Worm (Caenorhabditis elegans): ENCODE results near the gene rpb-4.
"Not testable (repeated sequence)": the region's sequence is repeated elsewhere in the genome, so short reads cannot be mapped to it uniquely, and the experiment has no call there.

The rpb-4 gene

ce11 chrII:7370195-7370594 lies 4.1 kb upstream of the rpb-4 start, which contains the start of gene F43E2.11:
Gene F43E2.11 (minus strand): TSS chrII:7370295.
- TF ChIP-seq ref-1 (GFP tag; conservative IDR thresholded peaks at IDR 0.05); tab-1 (GFP tag; IDR thresholded peaks at IDR 0.05); T22C8.4 (GFP tag; IDR thresholded peaks at IDR 0.05): not testable (repeated sequence)

- TF ChIP-seq T22C8.4 (GFP tag; IDR thresholded peaks at IDR 0.05) (no peak), flt-1 (GFP tag; IDR thresholded peaks at IDR 0.05) (no peak), cog-1 (tag; optimal IDR thresholded peaks at IDR 0.05) (no peak), tab-1 (GFP tag; IDR thresholded peaks at IDR 0.05) (no peak), ztf-29 (GFP tag; IDR thresholded peaks at IDR 0.05) (no peak), ref-1 (GFP tag; conservative IDR thresholded peaks at IDR 0.05) (no peak), klf-2 (GFP tag; conservative IDR thresholded peaks at IDR 0.05) (no peak), med-1 (GFP tag; optimal IDR thresholded peaks at IDR 0.05; ENCODE audit: insufficient read depth) (no peak), ztf-23 (GFP tag; IDR thresholded peaks at IDR 0.05) (no peak)
Measured at ce11 chrII:7374980-7375379, 685 bp downstream of the rpb-4 start, which contains the start of gene F43E2.1. Gene F43E2.1 (plus strand): TSS chrII:7375280.

- TF ChIP-seq ztf-29 (GFP tag; IDR thresholded peaks at IDR 0.05) (no peak), ztf-23 (GFP tag; IDR thresholded peaks at IDR 0.05) (no peak), klf-2 (GFP tag; conservative IDR thresholded peaks at IDR 0.05) (no peak)
Measured at ce11 chrII:7379021-7379420, 4.7 kb downstream of the rpb-4 start, which contains the start of gene C07D10.6. Gene C07D10.6 (plus strand): TSS chrII:7379321.

- TF ChIP-seq tab-1 (GFP tag; IDR thresholded peaks at IDR 0.05) = no peak
Measured at ce11 chrII:7381142-7381611, 6.9 kb downstream of the rpb-4 start, which contains the start of gene C07D10.5. Gene C07D10.5 (plus strand): TSS chrII:7381561.

ce11 chrII:7381947-7382346 lies 7.7 kb downstream of the rpb-4 start:
- TF ChIP-seq ztf-23 (GFP tag; IDR thresholded peaks at IDR 0.05) = no peak
- no peak for TF ChIP-seq T22C8.4 (GFP tag; IDR thresholded peaks at IDR 0.05)
- no peak for TF ChIP-seq tab-1 (GFP tag; IDR thresholded peaks at IDR 0.05)
- TF ChIP-seq ztf-29 (GFP tag; IDR thresholded peaks at IDR 0.05) = no peak
- TF ChIP-seq cog-1 (tag; optimal IDR thresholded peaks at IDR 0.05) = no peak
- no peak for TF ChIP-seq klf-2 (GFP tag; conservative IDR thresholded peaks at IDR 0.05)
- no peak for TF ChIP-seq med-1 (GFP tag; optimal IDR thresholded peaks at IDR 0.05; ENCODE audit: insufficient read depth)
- no peak for TF ChIP-seq ref-1 (GFP tag; conservative IDR thresholded peaks at IDR 0.05)
- no peak for TF ChIP-seq flt-1 (GFP tag; IDR thresholded peaks at IDR 0.05)

ce11 chrII:7385442-7385841 lies 11.1 kb downstream of the rpb-4 start, which contains the start of gene sre-3:
Gene sre-3 (plus strand): TSS chrII:7385742.
- no peak for TF ChIP-seq T22C8.4 (GFP tag; IDR thresholded peaks at IDR 0.05)

ce11 chrII:7390335-7390734 lies 16.0 kb downstream of the rpb-4 start:
- TF ChIP-seq ref-1 (GFP tag; conservative IDR thresholded peaks at IDR 0.05) (no peak), flt-1 (GFP tag; IDR thresholded peaks at IDR 0.05) (no peak), med-1 (GFP tag; optimal IDR thresholded peaks at IDR 0.05; ENCODE audit: insufficient read depth) (no peak), klf-2 (GFP tag; conservative IDR thresholded peaks at IDR 0.05) (no peak), ztf-23 (GFP tag; IDR thresholded peaks at IDR 0.05) (no peak), cog-1 (tag; optimal IDR thresholded peaks at IDR 0.05) (no peak), T22C8.4 (GFP tag; IDR thresholded peaks at IDR 0.05) (no peak), tab-1 (GFP tag; IDR thresholded peaks at IDR 0.05) (no peak), ztf-29 (GFP tag; IDR thresholded peaks at IDR 0.05) (no peak)

- TF ChIP-seq ztf-23 (GFP tag; IDR thresholded peaks at IDR 0.05) (no peak), ref-1 (GFP tag; conservative IDR thresholded peaks at IDR 0.05) (no peak), flt-1 (GFP tag; IDR thresholded peaks at IDR 0.05) (no peak), med-1 (GFP tag; optimal IDR thresholded peaks at IDR 0.05; ENCODE audit: insufficient read depth) (no peak), ztf-29 (GFP tag; IDR thresholded peaks at IDR 0.05) (no peak), tab-1 (GFP tag; IDR thresholded peaks at IDR 0.05) (no peak), klf-2 (GFP tag; conservative IDR thresholded peaks at IDR 0.05) (no peak), cog-1 (tag; optimal IDR thresholded peaks at IDR 0.05) (no peak), T22C8.4 (GFP tag; IDR thresholded peaks at IDR 0.05) (no peak)
Measured at ce11 chrII:7392052-7392694, 17.9 kb downstream of the rpb-4 start.

ce11 chrII:7393393-7393792 lies 19.1 kb downstream of the rpb-4 start:
- TF ChIP-seq med-1 (GFP tag; optimal IDR thresholded peaks at IDR 0.05; ENCODE audit: insufficient read depth) (no peak), ref-1 (GFP tag; conservative IDR thresholded peaks at IDR 0.05) (no peak), ztf-23 (GFP tag; IDR thresholded peaks at IDR 0.05) (no peak), T22C8.4 (GFP tag; IDR thresholded peaks at IDR 0.05) (no peak), tab-1 (GFP tag; IDR thresholded peaks at IDR 0.05) (no peak), ztf-29 (GFP tag; IDR thresholded peaks at IDR 0.05) (no peak), cog-1 (tag; optimal IDR thresholded peaks at IDR 0.05) (no peak), flt-1 (GFP tag; IDR thresholded peaks at IDR 0.05) (no peak)

ce11 chrII:7393922-7394689 lies 19.8 kb downstream of the rpb-4 start:
- TF ChIP-seq cog-1 (tag; optimal IDR thresholded peaks at IDR 0.05) (no peak), tab-1 (GFP tag; IDR thresholded peaks at IDR 0.05) (no peak), ztf-29 (GFP tag; IDR thresholded peaks at IDR 0.05) (no peak), T22C8.4 (GFP tag; IDR thresholded peaks at IDR 0.05) (no peak), flt-1 (GFP tag; IDR thresholded peaks at IDR 0.05) (no peak), klf-2 (GFP tag; conservative IDR thresholded peaks at IDR 0.05) (no peak), med-1 (GFP tag; optimal IDR thresholded peaks at IDR 0.05; ENCODE audit: insufficient read depth) (no peak), ref-1 (GFP tag; conservative IDR thresholded peaks at IDR 0.05) (no peak), ztf-23 (GFP tag; IDR thresholded peaks at IDR 0.05) (no peak)

Measured in whole organism, midembryonic.